Worm (Caenorhabditis elegans) whole organism, midembryonic: Measurements from ENCODE around the gene parg-2.
A peak's percentile ranks its signal among the peaks of the same experiment; 100 is the strongest.

Source experiments
- T22C8.4 ChIP-seq: fragments of 200-800 bp; sonication (Bioruptor generic); IDR thresholded peaks from 2 replicates; pipeline ENCODE4 v1.3.6; 2022; ENCODE audit warnings: missing genetic modification characterization, missing compliant biosample characterization
- cog-1 ChIP-seq: sonication (generic microtip); optimal IDR thresholded peaks from 2 replicates; lab custom pipeline; 2016; ENCODE audit warnings: missing genetic modification characterization, missing compliant biosample characterization
- flt-1 ChIP-seq: fragments of 200-800 bp; sonication (Bioruptor generic); IDR thresholded peaks from 2 replicates; pipeline ENCODE4 v1.3.6; 2022; ENCODE audit warnings: missing genetic modification characterization, missing compliant biosample characterization
- klf-2 ChIP-seq: fragments of 200-800 bp; sonication (Bioruptor generic); conservative IDR thresholded peaks from 2 replicates; pipeline ENCODE4 v1.3.6; 2022; ENCODE audit warnings: missing genetic modification reagents, missing genetic modification characterization, missing compliant biosample characterization
- med-1 ChIP-seq: sonication (generic microtip); optimal IDR thresholded peaks from 2 replicates; lab custom pipeline; 2017; ENCODE audit warnings: missing genetic modification characterization, mild to moderate bottlenecking, missing compliant biosample characterization, antibody characterized with exemption, missing genetic modification reagents; ENCODE audit not compliant: insufficient read depth
- ref-1 ChIP-seq: fragments of 200-800 bp; sonication (Bioruptor generic); conservative IDR thresholded peaks from 2 replicates; pipeline ENCODE4 v1.3.6; 2022; ENCODE audit warnings: missing genetic modification reagents, missing genetic modification characterization, missing compliant biosample characterization
- tab-1 ChIP-seq: fragments of 200-800 bp; sonication (Bioruptor generic); IDR thresholded peaks from 2 replicates; pipeline ENCODE4 v1.3.6; 2022; ENCODE audit warnings: missing genetic modification characterization, missing compliant biosample characterization
- ztf-23 ChIP-seq: fragments of 200-800 bp; sonication (Bioruptor generic); IDR thresholded peaks from 2 replicates; pipeline ENCODE4 v1.3.6; 2022; ENCODE audit warnings: missing genetic modification reagents, missing genetic modification characterization, missing compliant biosample characterization
- ztf-29 ChIP-seq: fragments of 200-800 bp; sonication (Bioruptor generic); IDR thresholded peaks from 2 replicates; pipeline ENCODE4 v1.3.6; 2022; ENCODE audit warnings: missing genetic modification reagents, missing genetic modification characterization, missing compliant biosample characterization

Gene parg-2

ce11 chrIV:8724907-8725306 is 10.0 kb upstream of the parg-2 start:
- TF ChIP-seq ref-1: no peak
- no peak for TF ChIP-seq flt-1 (GFP tag; lab: Robert Waterston, UW)
- TF ChIP-seq T22C8.4 (GFP tag; lab: Robert Waterston, UW): no peak
- no peak for TF ChIP-seq klf-2 (GFP tag; lab: Robert Waterston, UW)
- no peak for TF ChIP-seq med-1 (GFP tag; lab: Kevin White, UChicago)
- no peak for TF ChIP-seq tab-1 (GFP tag; lab: Robert Waterston, UW)
- no peak for TF ChIP-seq ztf-23 (GFP tag; lab: Robert Waterston, UW)
- TF ChIP-seq ztf-29 (GFP tag; lab: Robert Waterston, UW): no peak
- no peak for TF ChIP-seq cog-1

ce11 chrIV:8723720-8724119 is 8.8 kb upstream of the parg-2 start, which contains the start of gene F21D5.9:
Gene F21D5.9, plus strand, starts transcription at chrIV:8724020.
- TF ChIP-seq cog-1: no peak
- no peak for TF ChIP-seq ref-1
- TF ChIP-seq med-1 (GFP tag; lab: Kevin White, UChicago): no peak
- TF ChIP-seq tab-1 (GFP tag; lab: Robert Waterston, UW): no peak
- TF ChIP-seq ztf-29 (GFP tag; lab: Robert Waterston, UW): no peak
- no peak for TF ChIP-seq klf-2 (GFP tag; lab: Robert Waterston, UW)
- no peak for TF ChIP-seq flt-1 (GFP tag; lab: Robert Waterston, UW)
- TF ChIP-seq ztf-23 (GFP tag; lab: Robert Waterston, UW): no peak
- no peak for TF ChIP-seq T22C8.4 (GFP tag; lab: Robert Waterston, UW)

- TF ChIP-seq tab-1 (GFP tag; lab: Robert Waterston, UW) (no peak), T22C8.4 (GFP tag; lab: Robert Waterston, UW) (no peak), ref-1 (no peak), cog-1 (no peak), med-1 (GFP tag; lab: Kevin White, UChicago) (no peak), flt-1 (GFP tag; lab: Robert Waterston, UW) (no peak), klf-2 (GFP tag; lab: Robert Waterston, UW) (no peak), ztf-29 (GFP tag; lab: Robert Waterston, UW) (no peak), ztf-23 (GFP tag; lab: Robert Waterston, UW) (no peak)
Observed at ce11 chrIV:8722801-8723200, 7.9 kb upstream of the parg-2 start.

- TF ChIP-seq flt-1 (GFP tag; lab: Robert Waterston, UW) (no peak), ztf-29 (GFP tag; lab: Robert Waterston, UW) (no peak), tab-1 (GFP tag; lab: Robert Waterston, UW) (no peak), ref-1 (no peak), cog-1 (no peak), ztf-23 (GFP tag; lab: Robert Waterston, UW) (no peak), T22C8.4 (GFP tag; lab: Robert Waterston, UW) (no peak), med-1 (GFP tag; lab: Kevin White, UChicago) (no peak), klf-2 (GFP tag; lab: Robert Waterston, UW) (no peak)
Observed at ce11 chrIV:8718153-8718552, 3.2 kb upstream of the parg-2 start, which contains the start of gene H23L24.1. Gene H23L24.1, plus strand, starts transcription at chrIV:8718453.

- TF ChIP-seq cog-1 (no peak), ztf-29 (GFP tag; lab: Robert Waterston, UW) (no peak), tab-1 (GFP tag; lab: Robert Waterston, UW) (no peak), klf-2 (GFP tag; lab: Robert Waterston, UW) (no peak), ref-1 (no peak), ztf-23 (GFP tag; lab: Robert Waterston, UW) (no peak), med-1 (GFP tag; lab: Kevin White, UChicago) (no peak), flt-1 (GFP tag; lab: Robert Waterston, UW) (no peak), T22C8.4 (GFP tag; lab: Robert Waterston, UW) (no peak)
Observed at ce11 chrIV:8708046-8708445, 6.9 kb downstream of the parg-2 start.

ce11 chrIV:8705504-8705903 is 9.4 kb downstream of the parg-2 start, which contains the start of gene H23L24.4:
Gene H23L24.4, minus strand, starts transcription at chrIV:8705604.
- TF ChIP-seq cog-1: no peak
- no peak for TF ChIP-seq tab-1 (GFP tag; lab: Robert Waterston, UW)

- no peak for TF ChIP-seq flt-1 (GFP tag; lab: Robert Waterston, UW)
- TF ChIP-seq ztf-23 (GFP tag; lab: Robert Waterston, UW): no peak
- no peak for TF ChIP-seq T22C8.4 (GFP tag; lab: Robert Waterston, UW)
- TF ChIP-seq ref-1: no peak
- TF ChIP-seq med-1 (GFP tag; lab: Kevin White, UChicago): no peak
- no peak for TF ChIP-seq tab-1 (GFP tag; lab: Robert Waterston, UW)
Observed at ce11 chrIV:8697436-8697835, 17.5 kb downstream of the parg-2 start, which contains the start of gene ttll-11. Gene ttll-11, plus strand, starts transcription at chrIV:8697736.

ce11 chrIV:8691486-8691885 is 23.4 kb downstream of the parg-2 start, which contains the start of the genes hst-1 and ints-6:
Gene hst-1, minus strand, starts transcription at chrIV:8691513.
Gene ints-6, plus strand, starts transcription at chrIV:8691745.
- no peak for TF ChIP-seq ztf-23 (GFP tag; lab: Robert Waterston, UW)
- no peak for TF ChIP-seq med-1 (GFP tag; lab: Kevin White, UChicago)
- TF ChIP-seq flt-1 (GFP tag; lab: Robert Waterston, UW): no peak
- TF ChIP-seq cog-1: no peak
- TF ChIP-seq T22C8.4 (GFP tag; lab: Robert Waterston, UW): no peak

ce11 chrIV:8687605-8688191 is 27.2 kb downstream of the parg-2 start, which contains the start of gene snrp-3:
Gene snrp-3, minus strand, starts transcription at chrIV:8687810.
- TF ChIP-seq T22C8.4 (GFP tag; lab: Robert Waterston, UW) (peak; percentile 70; the same call in 1 of the 2 replicates), med-1 (GFP tag; lab: Kevin White, UChicago) (no peak), cog-1 (peak; percentile 37)

ce11 chrIV:8686966-8687365 is 28.0 kb downstream of the parg-2 start:
- no peak for TF ChIP-seq T22C8.4 (GFP tag; lab: Robert Waterston, UW)
